Fruit fly (Drosophila melanogaster) whole organism, embryonic: ENCODE results near the gene Tcs4.

ENCODE experiments used
- Aef1 ChIP-seq: fragments of 200-800 bp; sonication (Bioruptor generic); IDR thresholded peaks from 3 replicates; pipeline ENCODE4 v1.3.6; 2022; ENCODE audit warnings: missing biosample characterization, missing genetic modification characterization
- C15 ChIP-seq: fragments of 200-800 bp; sonication (Bioruptor generic); IDR thresholded peaks from 3 replicates; pipeline ENCODE4 v1.3.6; 2022; ENCODE audit warnings: missing biosample characterization, missing genetic modification characterization
- CG1024 ChIP-seq: fragments of 200-800 bp; sonication (Bioruptor generic); IDR thresholded peaks from 2 replicates; pipeline ENCODE4 v1.3.6; 2022; ENCODE audit warnings: missing biosample characterization, missing genetic modification characterization
- CG10267 ChIP-seq: fragments of 200-800 bp; sonication (Bioruptor generic); optimal IDR thresholded peaks from 2 replicates; lab custom pipeline; 2018; ENCODE audit warnings: missing biosample characterization, mild to moderate bottlenecking, missing genetic modification characterization, moderate library complexity
- CG11696 ChIP-seq: fragments of 200-800 bp; sonication (Bioruptor generic); IDR thresholded peaks from 2 replicates; pipeline ENCODE4 v1.3.6; 2022; ENCODE audit warnings: missing biosample characterization, missing genetic modification characterization
- CG12769 ChIP-seq: fragments of 200-800 bp; sonication (Bioruptor generic); optimal IDR thresholded peaks from 2 replicates; lab custom pipeline; 2019; ENCODE audit warnings: missing biosample characterization, mild to moderate bottlenecking, missing genetic modification characterization, moderate library complexity
- CG15696 ChIP-seq: fragments of 200-800 bp; sonication (Bioruptor generic); optimal IDR thresholded peaks from 2 replicates; lab custom pipeline; 2019; ENCODE audit warnings: missing biosample characterization, mild to moderate bottlenecking, missing genetic modification characterization, moderate library complexity
- CG1602 ChIP-seq: fragments of 200-800 bp; sonication (Bioruptor generic); optimal IDR thresholded peaks from 3 replicates; lab custom pipeline; 2016; ENCODE audit warnings: missing biosample characterization, missing genetic modification characterization
- CG18011 ChIP-seq: fragments of 200-800 bp; sonication (Bioruptor generic); optimal IDR thresholded peaks from 2 replicates; lab custom pipeline; 2017; ENCODE audit warnings: missing biosample characterization, missing genetic modification characterization, mild to moderate bottlenecking, moderate library complexity, missing genotype
- CG18262 ChIP-seq: fragments of 200-800 bp; optimal IDR thresholded peaks from 3 replicates; lab custom pipeline; 2019; ENCODE audit warnings: missing biosample characterization, mild to moderate bottlenecking, missing genetic modification characterization, moderate library complexity
- CG2875 ChIP-seq: fragments of 200-800 bp; sonication (Bioruptor generic); optimal IDR thresholded peaks from 2 replicates; lab custom pipeline; 2017; ENCODE audit warnings: missing biosample characterization, mild to moderate bottlenecking, missing genetic modification characterization, missing genetic modification reagents
- CG30020 ChIP-seq: fragments of 200-800 bp; optimal IDR thresholded peaks from 2 replicates; lab custom pipeline; 2019; ENCODE audit warnings: missing biosample characterization, mild to moderate bottlenecking, missing genetic modification characterization, moderate library complexity
- CG31388 ChIP-seq: fragments of 200-800 bp; sonication (Bioruptor generic); optimal IDR thresholded peaks from 2 replicates; lab custom pipeline; 2016; ENCODE audit warnings: missing biosample characterization, missing genetic modification characterization
- CG32532 ChIP-seq: fragments of 200-800 bp; sonication (Bioruptor generic); IDR thresholded peaks from 2 replicates; pipeline ENCODE4 v1.3.6; 2022; ENCODE audit warnings: missing biosample characterization, missing genetic modification characterization
- CG32772 ChIP-seq: fragments of 200-800 bp; sonication (Bioruptor generic); IDR thresholded peaks from 2 replicates; pipeline ENCODE4 v1.3.6; 2022; ENCODE audit warnings: missing biosample characterization, missing genetic modification characterization
- CG3726 ChIP-seq: fragments of 200-800 bp; sonication (Bioruptor generic); IDR thresholded peaks from 3 replicates; pipeline ENCODE4, ENCODE4 v1.3.6; 2022; ENCODE audit warnings: missing biosample characterization, missing genetic modification characterization
- CG43689 ChIP-seq: fragments of 200-800 bp; sonication (Bioruptor generic); IDR thresholded peaks from 2 replicates; pipeline ENCODE4 v1.3.6; 2022; ENCODE audit warnings: missing biosample characterization, missing genetic modification characterization
- CG4404 ChIP-seq: fragments of 200-800 bp; sonication (Bioruptor generic); IDR thresholded peaks from 2 replicates; pipeline ENCODE4 v1.3.6; 2022; ENCODE audit warnings: missing biosample characterization, missing genetic modification characterization
- CG5245 ChIP-seq: fragments of 200-800 bp; sonication (Bioruptor generic); optimal IDR thresholded peaks from 3 replicates; lab custom pipeline; 2016; ENCODE audit warnings: missing biosample characterization, missing genetic modification characterization
- CG8478 ChIP-seq: fragments of >200 bp; optimal IDR thresholded peaks from 2 replicates; lab custom pipeline; 2018
- CG9817 ChIP-seq: fragments of 200-800 bp; sonication (Bioruptor generic); optimal IDR thresholded peaks from 2 replicates; lab custom pipeline; 2018; ENCODE audit warnings: missing biosample characterization, mild to moderate bottlenecking, missing genetic modification characterization, moderate library complexity
- CHES-1-like ChIP-seq: fragments of 200-800 bp; sonication (Bioruptor generic); optimal IDR thresholded peaks from 2 replicates; lab custom pipeline; 2016; ENCODE audit warnings: missing biosample characterization, missing genetic modification characterization
- CkIIα-i1 ChIP-seq: fragments of 200-800 bp; sonication (Bioruptor generic); IDR thresholded peaks from 2 replicates; pipeline ENCODE4 v1.3.6; 2022; ENCODE audit warnings: missing biosample characterization, missing genetic modification characterization
- CrebB ChIP-seq: fragments of 200-800 bp; sonication (Bioruptor generic); optimal IDR thresholded peaks from 3 replicates; lab custom pipeline; 2018; ENCODE audit warnings: missing biosample characterization, mild to moderate bottlenecking, missing genetic modification characterization
- Dip3 ChIP-seq: fragments of 200-800 bp; sonication (Bioruptor generic); optimal IDR thresholded peaks from 3 replicates; lab custom pipeline; 2016; ENCODE audit warnings: missing biosample characterization, missing genetic modification characterization
- GATAe ChIP-seq: fragments of 200-800 bp; sonication (Bioruptor generic); conservative IDR thresholded peaks from 2 replicates; pipeline ENCODE4 v1.3.6; 2022; ENCODE audit warnings: missing biosample characterization, missing genetic modification characterization
- HmgD ChIP-seq: fragments of 200-800 bp; sonication (Bioruptor generic); optimal IDR thresholded peaks from 3 replicates; lab custom pipeline; 2016; ENCODE audit warnings: missing biosample characterization, missing genetic modification characterization
- Jarid2 ChIP-seq: fragments of 200-800 bp; sonication (Bioruptor generic); optimal IDR thresholded peaks from 3 replicates; lab custom pipeline; 2017; ENCODE audit warnings: mild to moderate bottlenecking, missing biosample characterization, missing genetic modification reagents, missing genetic modification characterization
- Lhr ChIP-seq: fragments of 200-800 bp; sonication (Bioruptor generic); optimal IDR thresholded peaks from 3 replicates; lab custom pipeline; 2017; ENCODE audit warnings: mild to moderate bottlenecking, missing biosample characterization, missing genetic modification reagents, missing genetic modification characterization
- Mes4 ChIP-seq: fragments of 200-800 bp; sonication (Bioruptor generic); optimal IDR thresholded peaks from 2 replicates; lab custom pipeline; 2016; ENCODE audit warnings: missing biosample characterization, missing genetic modification characterization
- Myb ChIP-seq: fragments of 200-800 bp; sonication (Bioruptor generic); optimal IDR thresholded peaks from 2 replicates; lab custom pipeline; 2016; ENCODE audit warnings: missing biosample characterization, missing genetic modification characterization
- Nf-YC ChIP-seq: fragments of 200-800 bp; optimal IDR thresholded peaks from 3 replicates; lab custom pipeline; 2019; ENCODE audit warnings: missing biosample characterization, mild to moderate bottlenecking, missing genetic modification characterization, moderate library complexity
- Tbp ChIP-seq: fragments of >200 bp; optimal IDR thresholded peaks from 2 replicates; lab custom pipeline; 2018; ENCODE audit warnings: missing biosample characterization, missing genetic modification characterization
- Trl ChIP-seq, 3 experiments: fragments of >200 bp in 2 of 3; fragments of 200-800 bp in 1 of 3; sonication (Bioruptor generic) in 1 of 3; optimal IDR thresholded peaks; 2 replicates in 1 of 3; 3 replicates in 2 of 3; lab custom pipeline; 2016 to 2017; ENCODE audit warnings: missing biosample characterization in 1 of 3, missing genetic modification characterization in 1 of 3
- ac ChIP-seq: fragments of 200-800 bp; sonication (Bioruptor generic); optimal IDR thresholded peaks from 3 replicates; lab custom pipeline; 2017; ENCODE audit warnings: missing biosample characterization, mild to moderate bottlenecking, missing genetic modification characterization
- crol ChIP-seq: fragments of 200-800 bp; sonication (Bioruptor generic); IDR thresholded peaks from 2 replicates; pipeline ENCODE4 v1.3.6; 2022; ENCODE audit warnings: missing biosample characterization, missing genetic modification characterization
- ewg ChIP-seq: fragments of 200-800 bp; sonication (Bioruptor generic); optimal IDR thresholded peaks from 3 replicates; lab custom pipeline; 2017; ENCODE audit warnings: mild to moderate bottlenecking, missing biosample characterization, missing genetic modification reagents, missing genetic modification characterization
- fd64A ChIP-seq: fragments of 200-800 bp; sonication (Bioruptor generic); optimal IDR thresholded peaks from 3 replicates; lab custom pipeline; 2018; ENCODE audit warnings: missing biosample characterization, mild to moderate bottlenecking, missing genetic modification characterization
- fu2 ChIP-seq: fragments of 200-800 bp; sonication (Bioruptor generic); optimal IDR thresholded peaks from 2 replicates; lab custom pipeline; 2016; ENCODE audit warnings: missing biosample characterization, missing genetic modification characterization
- gce ChIP-seq: fragments of 200-800 bp; sonication (Bioruptor generic); IDR thresholded peaks from 3 replicates; pipeline ENCODE4 v1.3.6; 2022; ENCODE audit warnings: missing biosample characterization, missing genetic modification characterization
- hkb ChIP-seq, 2 experiments: fragments of 200-800 bp in 1 of 2; fragments of >200 bp in 1 of 2; sonication (Bioruptor generic) in 1 of 2; IDR thresholded peaks in 1 of 2; optimal IDR thresholded peaks in 1 of 2; 2 replicates each; pipeline versions ENCODE4 v1.3.6 to Lab custom; 2017 to 2022; ENCODE audit warnings: missing biosample characterization in 1 of 2, missing genetic modification characterization in 1 of 2
- insv ChIP-seq, 2 experiments: fragments of 200-800 bp; sonication (Bioruptor generic); optimal IDR thresholded peaks; 3 replicates each; lab custom pipeline; 2016 to 2018; ENCODE audit warnings: missing biosample characterization in 2 of 2, missing genetic modification characterization in 2 of 2
- inv ChIP-seq: fragments of 200-800 bp; sonication (Bioruptor generic); IDR thresholded peaks from 2 replicates; pipeline ENCODE4 v1.3.6; 2022; ENCODE audit warnings: missing biosample characterization, missing genetic modification characterization; ENCODE audit not compliant: partially characterized antibody
- jumu ChIP-seq: fragments of 200-800 bp; sonication (Bioruptor generic); optimal IDR thresholded peaks from 3 replicates; lab custom pipeline; 2016; ENCODE audit warnings: missing biosample characterization, missing genetic modification characterization
- onecut ChIP-seq: fragments of 200-800 bp; sonication (Bioruptor generic); IDR thresholded peaks from 2 replicates; pipeline ENCODE4 v1.3.6; 2022; ENCODE audit warnings: missing biosample characterization, missing genetic modification characterization
- peb ChIP-seq: fragments of 200-800 bp; sonication (Bioruptor generic); IDR thresholded peaks from 2 replicates; pipeline ENCODE4 v1.3.6; 2022; ENCODE audit warnings: missing biosample characterization, missing genetic modification characterization
- seq ChIP-seq: fragments of 200-800 bp; sonication (Bioruptor generic); IDR thresholded peaks from 2 replicates; pipeline ENCODE4 v1.3.6; 2022; ENCODE audit warnings: missing biosample characterization, missing genetic modification characterization
- slbo ChIP-seq: fragments of 200-800 bp; sonication (Bioruptor generic); IDR thresholded peaks from 2 replicates; pipeline ENCODE4 v1.3.6; 2022; ENCODE audit warnings: missing biosample characterization, missing genetic modification characterization
- slp2 ChIP-seq: fragments of 200-800 bp; sonication (Bioruptor generic); optimal IDR thresholded peaks from 2 replicates; lab custom pipeline; 2016; ENCODE audit warnings: missing biosample characterization, missing genetic modification characterization
- ssp ChIP-seq: fragments of 200-800 bp; sonication (Bioruptor generic); IDR thresholded peaks from 2 replicates; pipeline ENCODE4 v1.3.6; 2022; ENCODE audit warnings: missing biosample characterization, missing genetic modification characterization
- trem ChIP-seq: fragments of 200-800 bp; optimal IDR thresholded peaks from 3 replicates; lab custom pipeline; 2019; ENCODE audit warnings: missing biosample characterization, mild to moderate bottlenecking, missing genetic modification characterization, moderate library complexity

The Tcs4 gene

DNA sequence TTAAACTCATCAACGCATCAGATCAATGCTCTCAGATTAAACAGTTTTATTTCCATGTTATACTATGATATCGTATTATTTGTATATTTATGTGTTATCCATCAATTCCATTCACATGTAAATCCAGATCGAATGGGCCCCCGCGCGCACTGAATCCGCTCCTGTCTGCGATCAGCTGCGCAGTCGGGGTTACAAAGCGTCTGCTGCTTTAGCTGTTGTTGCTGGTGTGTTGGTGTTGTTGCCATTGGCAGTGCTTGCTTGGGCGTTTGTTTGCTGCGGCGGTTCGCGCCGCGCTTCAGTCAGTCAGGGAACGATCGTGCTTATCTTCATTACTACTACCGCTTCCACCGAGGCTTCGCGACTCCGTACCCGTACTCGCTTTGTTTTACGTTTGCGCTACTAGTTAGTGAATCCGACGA, 34.6 kb downstream of the Tcs4 start, which contains the start of gene Zw (continued):
- TF ChIP-seq CG43689 (no peak), CHES-1-like (GFP tag; lab: Kevin White, UChicago) (no peak), CG12769 (tag; lab: Kevin White, UChicago) (peak; percentile 60), CG8478 (lab: Kevin White, UChicago) (no peak), CG2875 (GFP tag; lab: Kevin White, UChicago) (no peak), CkIIα-i1 (GFP tag; lab: Robert Waterston, UW) (no peak), Lhr (GFP tag; lab: Kevin White, UChicago) (no peak), jumu (GFP tag; lab: Kevin White, UChicago) (no peak), CG30020 (no peak), ewg (GFP tag; lab: Kevin White, UChicago) (no peak), insv (GFP tag; optimal IDR thresholded peaks at IDR 0.05; lab: Kevin White, UChicago) (no peak), slp2 (GFP tag; lab: Kevin White, UChicago) (no peak), gce (GFP tag; lab: Robert Waterston, UW) (no peak), crol (GFP tag; lab: Robert Waterston, UW) (0 out of 2 replicates have a peak, but pooled peaks have one; percentile 19), CG18011 (no peak), Myb (no peak), HmgD (no peak), inv (GFP tag; lab: Robert Waterston, UW) (peak; percentile 42), Dip3 (GFP tag; lab: Kevin White, UChicago) (peak; percentile 56), CG32532 (GFP tag; lab: Robert Waterston, UW) (peak; percentile 80), CG31388 (GFP tag; lab: Kevin White, UChicago) (no peak), onecut (0 out of 2 replicates have a peak, but pooled peaks have one; percentile 28), hkb (optimal IDR thresholded peaks at IDR 0.05; lab: Kevin White, UChicago) (no peak), hkb (GFP tag; IDR thresholded peaks at IDR 0.05; lab: Robert Waterston, UW) (peak; percentile 27; the same call in 1 of the 2 replicates), Nf-YC (peak; percentile 1), Aef1 (GFP tag; lab: Robert Waterston, UW) (peak; percentile 72), seq (peak; percentile 33; the same call in 1 of the 2 replicates), CG10267 (tag; lab: Kevin White, UChicago) (no peak), GATAe (GFP tag; lab: Robert Waterston, UW) (peak; percentile 13; the same call in 1 of the 2 replicates), trem (tag; lab: Kevin White, UChicago) (peak; percentile 20), CG9817 (tag; lab: Kevin White, UChicago) (peak; percentile 50), CG5245 (GFP tag; lab: Kevin White, UChicago) (peak; percentile 19), Trl (optimal IDR thresholded peaks at IDR 0.05; lab: Kevin White, UChicago) (no peak), Trl (GFP tag; optimal IDR thresholded peaks at IDR 0.05; lab: Kevin White, UChicago) (peak; percentile 47), Jarid2 (GFP tag; lab: Kevin White, UChicago) (no peak), Mes4 (GFP tag; lab: Kevin White, UChicago) (peak; percentile 19), CG32772 (GFP tag; lab: Robert Waterston, UW) (peak; percentile 59), Tbp (no peak), CG1024 (GFP tag; lab: Robert Waterston, UW) (0 out of 2 replicates have a peak, but pooled peaks have one; percentile 7), slbo (GFP tag; lab: Robert Waterston, UW) (peak; percentile 86), CG1602 (GFP tag; lab: Kevin White, UChicago) (peak; percentile 25), CG11696 (no peak), ssp (GFP tag; lab: Robert Waterston, UW) (no peak), CG15696 (tag; lab: Kevin White, UChicago) (peak; percentile 51), fu2 (GFP tag; lab: Kevin White, UChicago) (peak; percentile 30), CG3726 (GFP tag; lab: Robert Waterston, UW) (no peak), fd64A (GFP tag; lab: Kevin White, UChicago) (no peak), peb (GFP tag; lab: Robert Waterston, UW) (no peak), CrebB (tag; lab: Kevin White, UChicago) (no peak), CG18262 (tag; lab: Kevin White, UChicago) (peak; percentile 24), C15 (no peak), CG4404 (GFP tag; lab: Robert Waterston, UW) (peak; percentile 50), ac (GFP tag; lab: Kevin White, UChicago) (no peak)
